Worm (Caenorhabditis elegans) whole organism, young adult: ENCODE data around the gene pgm-2.

ENCODE experiments used
- atf-7 ChIP-seq: sonication (generic microtip); optimal IDR thresholded peaks from 2 replicates; lab custom pipeline; 2017; ENCODE audit warnings: mild to moderate bottlenecking, missing genetic modification characterization, missing compliant biosample characterization
- lin-26 ChIP-seq: fragments of 200-800 bp; sonication (Bioruptor generic); IDR thresholded peaks from 2 replicates; pipeline ENCODE4 v1.3.6; 2022; ENCODE audit warnings: missing genetic modification reagents, missing genetic modification characterization, missing compliant biosample characterization

DNA sequence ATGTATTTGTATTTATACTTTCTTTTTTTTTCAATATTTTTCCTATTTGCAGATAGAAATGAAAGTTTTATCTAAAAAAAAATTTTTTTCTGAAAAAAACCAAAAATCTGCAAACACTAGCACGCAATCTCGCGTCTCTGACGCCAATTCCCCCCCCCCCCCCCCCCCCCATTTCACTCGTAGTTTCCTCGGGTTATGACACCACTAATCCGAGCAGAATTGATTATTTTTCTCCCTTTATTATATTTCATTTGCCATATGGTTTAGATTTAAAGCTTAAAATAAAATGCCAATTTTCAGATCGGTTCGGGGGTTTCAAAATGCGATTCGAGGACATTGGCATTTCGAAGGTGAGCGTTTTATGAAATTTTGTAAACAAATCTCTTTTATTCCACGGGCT is 47.6 kb downstream of the pgm-2 start, which contains the start of gene mtm-6:
- TF ChIP-seq atf-7 (peak; percentile 27), lin-26 (GFP tag; lab: Robert Waterston, UW) (no peak)
